Worm (Caenorhabditis elegans) whole organism, L4/young adult: ENCODE data around the gene Y54G2A.72.

Experiments
- W03F9.2 ChIP-seq: fragments of 150-350 bp; optimal IDR thresholded peaks from 2 replicates; lab custom pipeline; 2014; ENCODE audit warnings: missing biosample characterization, missing genetic modification characterization
- him-1 ChIP-seq: sonication (generic microtip); optimal IDR thresholded peaks from 2 replicates; lab custom pipeline; 2016; ENCODE audit warnings: missing genotype, missing genetic modification reagents, missing genetic modification characterization, missing compliant biosample characterization

ce11 chrIV:2734675-2735074 is 43.3 kb upstream of the Y54G2A.72 start:
- no peak for TF ChIP-seq W03F9.2
- no peak for TF ChIP-seq him-1 (tag; lab: Kevin White, UChicago)
